Fruit fly (Drosophila melanogaster) whole organism, embryonic: ENCODE results near the gene CG11629.
A peak's percentile ranks its signal among the peaks of the same experiment; 100 is the strongest.

Source experiments
- Bteb2 ChIP-seq: fragments of 200-800 bp; sonication (Bioruptor generic); optimal IDR thresholded peaks from 2 replicates; lab custom pipeline; 2016; ENCODE audit warnings: missing biosample characterization, missing genetic modification characterization
- CG10462 ChIP-seq: fragments of 200-800 bp; sonication (Bioruptor generic); optimal IDR thresholded peaks from 2 replicates; lab custom pipeline; 2016; ENCODE audit warnings: missing biosample characterization, missing genetic modification characterization
- CG10979 ChIP-seq: fragments of 200-800 bp; sonication (Bioruptor generic); optimal IDR thresholded peaks from 2 replicates; lab custom pipeline; 2018; ENCODE audit warnings: missing biosample characterization, mild to moderate bottlenecking, missing genetic modification characterization, moderate library complexity
- CG12104 ChIP-seq: fragments of 200-800 bp; sonication (Bioruptor generic); optimal IDR thresholded peaks from 3 replicates; lab custom pipeline; 2016; ENCODE audit warnings: missing biosample characterization, missing genetic modification characterization
- CG12391 ChIP-seq: fragments of 200-800 bp; sonication (Bioruptor generic); optimal IDR thresholded peaks from 3 replicates; lab custom pipeline; 2018; ENCODE audit warnings: missing biosample characterization, mild to moderate bottlenecking, missing genetic modification characterization, moderate library complexity
- CG12942 ChIP-seq: fragments of 200-800 bp; sonication (Bioruptor generic); optimal IDR thresholded peaks from 3 replicates; lab custom pipeline; 2016; ENCODE audit warnings: missing biosample characterization, missing genetic modification characterization
- CG14050 ChIP-seq: fragments of 200-800 bp; sonication (Bioruptor generic); IDR thresholded peaks from 3 replicates; pipeline ENCODE4 v1.3.6; 2022; ENCODE audit warnings: missing biosample characterization, missing genetic modification characterization
- CG15269 ChIP-seq: fragments of 200-800 bp; sonication (Bioruptor generic); optimal IDR thresholded peaks from 2 replicates; lab custom pipeline; 2018; ENCODE audit warnings: missing biosample characterization, mild to moderate bottlenecking, missing genetic modification characterization, moderate library complexity
- CG18599 ChIP-seq: fragments of 200-800 bp; sonication (Bioruptor generic); optimal IDR thresholded peaks from 3 replicates; lab custom pipeline; 2017; ENCODE audit warnings: missing biosample characterization, missing genetic modification characterization, mild to moderate bottlenecking, moderate library complexity, missing genetic modification reagents
- CG2120 ChIP-seq: fragments of 200-800 bp; sonication (Bioruptor generic); optimal IDR thresholded peaks from 3 replicates; lab custom pipeline; 2016; ENCODE audit warnings: missing biosample characterization, missing genetic modification characterization
- CG2199 ChIP-seq: fragments of 200-800 bp; sonication (Bioruptor generic); IDR thresholded peaks from 3 replicates; pipeline ENCODE4 v1.3.6; 2022; ENCODE audit warnings: missing biosample characterization, missing genetic modification characterization
- CG7745 ChIP-seq: fragments of 200-800 bp; sonication (Bioruptor generic); optimal IDR thresholded peaks from 2 replicates; lab custom pipeline; 2018; ENCODE audit warnings: missing biosample characterization, mild to moderate bottlenecking, missing genetic modification characterization, moderate library complexity
- CG9215 ChIP-seq: fragments of 200-800 bp; sonication (Bioruptor generic); IDR thresholded peaks from 2 replicates; pipeline ENCODE4 v1.3.6; 2022; ENCODE audit warnings: missing biosample characterization, missing genetic modification characterization
- CG9797 ChIP-seq: fragments of 200-800 bp; sonication (Bioruptor generic); optimal IDR thresholded peaks from 3 replicates; lab custom pipeline; 2018; ENCODE audit warnings: missing biosample characterization, mild to moderate bottlenecking, missing genetic modification characterization
- CHES-1-like ChIP-seq: fragments of 200-800 bp; sonication (Bioruptor generic); optimal IDR thresholded peaks from 2 replicates; lab custom pipeline; 2016; ENCODE audit warnings: missing biosample characterization, missing genetic modification characterization
- Doc2 ChIP-seq: fragments of 200-800 bp; sonication (Bioruptor generic); IDR thresholded peaks from 2 replicates; pipeline ENCODE4 v1.3.6; 2022; ENCODE audit warnings: missing biosample characterization, missing genetic modification characterization
- Doc3 ChIP-seq: fragments of 200-800 bp; sonication (Bioruptor generic); IDR thresholded peaks from 3 replicates; pipeline ENCODE4 v1.3.6; 2022; ENCODE audit warnings: missing biosample characterization, missing genetic modification characterization; ENCODE audit not compliant: partially characterized antibody
- HLH54F ChIP-seq: fragments of 200-800 bp; sonication (Bioruptor generic); optimal IDR thresholded peaks from 3 replicates; lab custom pipeline; 2016; ENCODE audit warnings: missing biosample characterization, missing genetic modification characterization
- Jarid2 ChIP-seq: fragments of 200-800 bp; sonication (Bioruptor generic); optimal IDR thresholded peaks from 3 replicates; lab custom pipeline; 2017; ENCODE audit warnings: mild to moderate bottlenecking, missing biosample characterization, missing genetic modification reagents, missing genetic modification characterization
- Meics ChIP-seq: fragments of 200-800 bp; sonication (Bioruptor generic); optimal IDR thresholded peaks from 2 replicates; lab custom pipeline; 2017; ENCODE audit warnings: missing biosample characterization, mild to moderate bottlenecking, missing genetic modification characterization
- Ravus ChIP-seq: fragments of 200-800 bp; sonication (Bioruptor generic); IDR thresholded peaks from 2 replicates; pipeline ENCODE4 v1.3.6; 2022; ENCODE audit warnings: missing biosample characterization, missing genetic modification characterization
- Six4 ChIP-seq: fragments of 200-800 bp; sonication (Bioruptor generic); optimal IDR thresholded peaks from 2 replicates; lab custom pipeline; 2016; ENCODE audit warnings: missing biosample characterization, missing genetic modification characterization
- Spps ChIP-seq: fragments of 200-800 bp; sonication (Bioruptor generic); optimal IDR thresholded peaks from 2 replicates; lab custom pipeline; 2018; ENCODE audit warnings: missing biosample characterization, mild to moderate bottlenecking, missing genetic modification characterization
- TFAM ChIP-seq: fragments of 200-800 bp; sonication (Bioruptor generic); optimal IDR thresholded peaks from 2 replicates; lab custom pipeline; 2017; ENCODE audit warnings: missing biosample characterization, missing genetic modification characterization, inconsistent platforms
- abd-A ChIP-seq: fragments of 200-800 bp; sonication (Bioruptor generic); optimal IDR thresholded peaks from 3 replicates; lab custom pipeline; 2019; ENCODE audit warnings: missing biosample characterization, mild to moderate bottlenecking, missing genetic modification characterization, moderate library complexity
- ac ChIP-seq: fragments of 200-800 bp; sonication (Bioruptor generic); optimal IDR thresholded peaks from 3 replicates; lab custom pipeline; 2017; ENCODE audit warnings: missing biosample characterization, mild to moderate bottlenecking, missing genetic modification characterization
- bab2 ChIP-seq: fragments of 200-800 bp; sonication (Bioruptor generic); optimal IDR thresholded peaks from 2 replicates; lab custom pipeline; 2016; ENCODE audit warnings: missing biosample characterization, missing genetic modification characterization
- fu2 ChIP-seq: fragments of 200-800 bp; sonication (Bioruptor generic); optimal IDR thresholded peaks from 2 replicates; lab custom pipeline; 2016; ENCODE audit warnings: missing biosample characterization, missing genetic modification characterization
- gce ChIP-seq: fragments of 200-800 bp; sonication (Bioruptor generic); IDR thresholded peaks from 3 replicates; pipeline ENCODE4 v1.3.6; 2022; ENCODE audit warnings: missing biosample characterization, missing genetic modification characterization
- gsb-n ChIP-seq: fragments of 200-800 bp; sonication (Bioruptor generic); optimal IDR thresholded peaks from 3 replicates; lab custom pipeline; 2018; ENCODE audit warnings: missing biosample characterization, mild to moderate bottlenecking, missing genetic modification characterization
- hth ChIP-seq: fragments of >200 bp; optimal IDR thresholded peaks from 2 replicates; lab custom pipeline; 2017; ENCODE audit warnings: inconsistent platforms
- jing ChIP-seq: fragments of 200-800 bp; sonication (Bioruptor generic); optimal IDR thresholded peaks from 2 replicates; lab custom pipeline; 2018; ENCODE audit warnings: missing biosample characterization, mild to moderate bottlenecking, missing genetic modification characterization
- lilli ChIP-seq: fragments of 200-800 bp; sonication (Bioruptor generic); optimal IDR thresholded peaks from 3 replicates; lab custom pipeline; 2016; ENCODE audit warnings: missing biosample characterization, missing genetic modification characterization
- maf-S ChIP-seq: fragments of 200-800 bp; sonication (Bioruptor generic); optimal IDR thresholded peaks from 2 replicates; lab custom pipeline; 2016; ENCODE audit warnings: missing biosample characterization, missing genetic modification characterization
- oc ChIP-seq: fragments of 200-800 bp; sonication (Bioruptor generic); optimal IDR thresholded peaks from 2 replicates; lab custom pipeline; 2018; ENCODE audit warnings: missing biosample characterization, mild to moderate bottlenecking, missing genetic modification characterization, moderate library complexity
- org-1 ChIP-seq: fragments of 200-800 bp; sonication (Bioruptor generic); optimal IDR thresholded peaks from 2 replicates; lab custom pipeline; 2017; ENCODE audit warnings: missing biosample characterization, missing genetic modification characterization
- p53 ChIP-seq: fragments of 200-800 bp; sonication (Bioruptor generic); optimal IDR thresholded peaks from 2 replicates; lab custom pipeline; 2016; ENCODE audit warnings: missing biosample characterization, missing genetic modification characterization
- pho ChIP-seq: fragments of 200-800 bp; sonication (Bioruptor generic); optimal IDR thresholded peaks from 2 replicates; lab custom pipeline; 2016; ENCODE audit warnings: missing biosample characterization, missing genetic modification characterization
- pros ChIP-seq: fragments of 200-800 bp; sonication (Bioruptor generic); optimal IDR thresholded peaks from 3 replicates; lab custom pipeline; 2019; ENCODE audit warnings: missing biosample characterization, mild to moderate bottlenecking, missing genetic modification characterization, moderate library complexity
- sc ChIP-seq, 3 experiments: fragments of >200 bp in 2 of 3; fragments of 200-800 bp in 1 of 3; sonication (Bioruptor generic) in 1 of 3; optimal IDR thresholded peaks; 2 replicates in 2 of 3; 3 replicates in 1 of 3; lab custom pipeline; 2017; ENCODE audit warnings: mild to moderate bottlenecking in 1 of 3, missing biosample characterization in 1 of 3, missing genetic modification characterization in 1 of 3, missing genetic modification reagents in 1 of 3
- sim ChIP-seq: fragments of 200-800 bp; sonication (Bioruptor generic); IDR thresholded peaks from 2 replicates; pipeline ENCODE4 v1.3.6; 2022; ENCODE audit warnings: missing biosample characterization, missing genetic modification characterization
- slou ChIP-seq: fragments of 200-800 bp; sonication (Bioruptor generic); optimal IDR thresholded peaks from 3 replicates; lab custom pipeline; 2016; ENCODE audit warnings: missing biosample characterization, missing genetic modification characterization
- sqz ChIP-seq: fragments of 200-800 bp; sonication (Bioruptor generic); optimal IDR thresholded peaks from 3 replicates; lab custom pipeline; 2018; ENCODE audit warnings: missing biosample characterization, mild to moderate bottlenecking, missing genetic modification characterization
- tgo ChIP-seq: fragments of 200-800 bp; sonication (Bioruptor generic); IDR thresholded peaks from 3 replicates; pipeline ENCODE4 v1.3.6; 2022; ENCODE audit warnings: missing biosample characterization, missing genetic modification characterization
- tio ChIP-seq: fragments of 200-800 bp; sonication (Bioruptor generic); optimal IDR thresholded peaks from 2 replicates; lab custom pipeline; 2017; ENCODE audit warnings: missing biosample characterization, missing genetic modification characterization, inconsistent platforms
- tna ChIP-seq: fragments of 200-800 bp; sonication (Bioruptor generic); IDR thresholded peaks from 2 replicates; pipeline ENCODE4 v1.3.6; 2022; ENCODE audit warnings: missing biosample characterization, missing genetic modification characterization; ENCODE audit not compliant: partially characterized antibody
- twi ChIP-seq: fragments of 200-800 bp; optimal IDR thresholded peaks from 2 replicates; lab custom pipeline; 2019; ENCODE audit warnings: missing biosample characterization, mild to moderate bottlenecking, missing genetic modification characterization, moderate library complexity
- vnd ChIP-seq: fragments of 200-800 bp; sonication (Bioruptor generic); IDR thresholded peaks from 3 replicates; pipeline ENCODE4 v1.3.6; 2022; ENCODE audit warnings: missing biosample characterization, missing genetic modification characterization; ENCODE audit not compliant: partially characterized antibody

Gene CG11629

DNA sequence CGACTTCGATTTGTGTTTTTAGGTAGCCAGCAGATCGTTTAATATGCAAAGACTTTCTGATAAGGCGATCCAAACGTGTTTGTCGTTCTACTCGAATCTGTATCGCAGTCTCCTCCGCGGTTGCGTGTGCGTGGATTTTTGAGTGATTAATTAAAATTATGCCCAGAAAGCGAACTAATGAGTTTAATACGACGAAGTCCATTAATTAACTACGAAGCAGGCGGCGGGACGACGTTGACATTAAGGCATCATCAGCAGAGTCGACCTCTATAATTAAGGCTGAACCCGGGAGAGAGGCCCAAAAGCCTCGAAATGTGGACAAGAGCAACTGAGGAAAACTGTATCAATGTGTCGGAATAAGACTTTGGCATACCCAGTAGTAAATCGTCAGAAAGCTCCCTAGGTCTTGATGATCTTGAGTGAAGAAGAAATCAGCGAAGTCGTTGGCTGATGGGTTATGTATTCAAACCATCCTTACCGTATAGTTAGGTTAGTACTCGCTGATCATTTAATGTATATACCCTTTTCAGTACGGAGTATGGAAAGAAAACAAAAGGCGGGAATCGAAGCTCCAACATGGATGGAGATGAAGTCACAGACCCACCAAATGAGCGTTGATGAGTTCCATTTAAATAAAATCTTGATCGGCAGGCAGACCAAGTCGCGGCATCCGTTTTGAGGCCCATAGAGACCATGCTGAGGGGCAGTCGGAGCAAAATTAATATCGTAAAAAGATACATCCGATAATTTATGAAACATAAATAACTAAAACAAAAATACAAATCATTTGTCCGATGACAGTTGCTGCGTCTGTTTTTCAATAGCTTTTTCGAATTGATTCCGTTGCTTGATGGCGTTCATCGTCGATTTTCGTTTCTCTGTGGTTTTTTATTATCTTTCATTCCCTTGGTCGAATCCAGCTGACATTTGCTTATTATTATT is 30.8 kb downstream of the CG11629 start (continued):
- TF ChIP-seq abd-A (tag; lab: Kevin White, UChicago) = peak; percentile 98
- TF ChIP-seq sc (optimal IDR thresholded peaks at IDR 0.05; lab: Kevin White, UChicago) = no peak
- TF ChIP-seq sc (GFP tag; optimal IDR thresholded peaks at IDR 0.05; lab: Kevin White, UChicago) = peak; percentile 89
- TF ChIP-seq Six4 (GFP tag; lab: Kevin White, UChicago) = peak; percentile 90
- no peak for TF ChIP-seq tna (GFP tag; lab: Robert Waterston, UW)
- peak; percentile 86; the same call in 2 of the 3 replicates for TF ChIP-seq CG2199 (GFP tag; lab: Robert Waterston, UW)
- peak; percentile 90 for TF ChIP-seq CG15269
- peak; percentile 53 for TF ChIP-seq CG12104 (GFP tag; lab: Kevin White, UChicago)
- TF ChIP-seq twi (tag; lab: Kevin White, UChicago) = peak; percentile 83
- TF ChIP-seq bab2 = peak; percentile 93
- peak; percentile 58 for TF ChIP-seq Ravus (GFP tag; lab: Robert Waterston, UW)
- peak; percentile 61 for TF ChIP-seq slou (GFP tag; lab: Kevin White, UChicago)
- peak; percentile 86 for TF ChIP-seq org-1 (GFP tag; lab: Kevin White, UChicago)
- TF ChIP-seq CG12942 = peak; percentile 89
- no peak for TF ChIP-seq hth (lab: Kevin White, UChicago)
- TF ChIP-seq Meics (GFP tag; lab: Kevin White, UChicago) = peak; percentile 83
- peak; percentile 83 for TF ChIP-seq CG10462 (GFP tag; lab: Kevin White, UChicago)
- TF ChIP-seq Doc2 (GFP tag; lab: Robert Waterston, UW) = peak; percentile 61; the same call in 1 of the 2 replicates
- peak; percentile 87 for TF ChIP-seq CG18599 (GFP tag; lab: Kevin White, UChicago)
- TF ChIP-seq p53 = peak; percentile 78
- TF ChIP-seq lilli (GFP tag; lab: Kevin White, UChicago) = peak; percentile 91
- TF ChIP-seq TFAM (GFP tag; lab: Kevin White, UChicago) = peak; percentile 15
- TF ChIP-seq fu2 (GFP tag; lab: Kevin White, UChicago) = peak; percentile 85
- TF ChIP-seq pho (GFP tag; lab: Kevin White, UChicago) = peak; percentile 85
- TF ChIP-seq CG14050 = peak; percentile 86
- TF ChIP-seq CHES-1-like (GFP tag; lab: Kevin White, UChicago) = peak; percentile 88
- no peak for TF ChIP-seq vnd (GFP tag; lab: Robert Waterston, UW)
- TF ChIP-seq pros (GFP tag; lab: Kevin White, UChicago) = no peak
- TF ChIP-seq Spps (tag; lab: Kevin White, UChicago) = peak; percentile 82
- peak; percentile 55 for TF ChIP-seq Jarid2
- peak; percentile 95 for TF ChIP-seq CG10979 (tag; lab: Kevin White, UChicago)
- TF ChIP-seq oc (tag; lab: Kevin White, UChicago) = peak; percentile 90
- peak; percentile 72 for TF ChIP-seq CG7745 (tag; lab: Kevin White, UChicago)
- TF ChIP-seq Doc3 (GFP tag; lab: Robert Waterston, UW) = no peak
- peak; percentile 94 for TF ChIP-seq jing
- peak; percentile 91 for TF ChIP-seq tgo (GFP tag; lab: Robert Waterston, UW)
- TF ChIP-seq sqz (GFP tag; lab: Kevin White, UChicago) = peak; percentile 71
- peak; percentile 84 for TF ChIP-seq maf-S
- TF ChIP-seq gsb-n (tag; lab: Kevin White, UChicago) = peak; percentile 87
- TF ChIP-seq sim = peak; percentile 86
- peak; percentile 7 for TF ChIP-seq CG9797 (GFP tag; lab: Kevin White, UChicago)
- TF ChIP-seq CG12391 = peak; percentile 93
- TF ChIP-seq CG2120 (GFP tag; lab: Kevin White, UChicago) = peak; percentile 91
- TF ChIP-seq Bteb2 (GFP tag; lab: Kevin White, UChicago) = peak; percentile 77
- TF ChIP-seq ac = peak; percentile 49
- TF ChIP-seq tio (GFP tag; lab: Kevin White, UChicago) = peak; percentile 81
- peak; percentile 90 for TF ChIP-seq gce (GFP tag; lab: Robert Waterston, UW)
- peak; percentile 83 for TF ChIP-seq CG9215 (GFP tag; lab: Robert Waterston, UW)
- peak; percentile 89 for TF ChIP-seq HLH54F
